Fruit fly (Drosophila melanogaster) whole organism, adult: ENCODE data around the gene CG18530.

Experiments used
- CG14711 ChIP-seq: fragments of 200-800 bp; sonication (Bioruptor generic); optimal IDR thresholded peaks from 2 replicates; lab custom pipeline; 2018; ENCODE audit warnings: missing biosample characterization, mild to moderate bottlenecking, missing genetic modification characterization, moderate library complexity
- CG5204 ChIP-seq: fragments of 200-800 bp; sonication (Bioruptor generic); optimal IDR thresholded peaks from 2 replicates; lab custom pipeline; 2016; ENCODE audit warnings: missing biosample characterization, missing genetic modification characterization
- CG7045 ChIP-seq: fragments of 200-800 bp; sonication (Bioruptor generic); optimal IDR thresholded peaks from 2 replicates; lab custom pipeline; 2017; ENCODE audit warnings: missing biosample characterization, mild to moderate bottlenecking, missing genetic modification characterization
- Clk ChIP-seq: fragments of 200-800 bp; sonication (Bioruptor generic); optimal IDR thresholded peaks from 2 replicates; lab custom pipeline; 2017; ENCODE audit warnings: missing biosample characterization, missing genetic modification characterization
- Hr96 ChIP-seq: fragments of 200-800 bp; sonication (Bioruptor generic); optimal IDR thresholded peaks from 2 replicates; lab custom pipeline; 2016; ENCODE audit warnings: missing biosample characterization, missing genetic modification characterization
- bab1 ChIP-seq: fragments of 200-800 bp; sonication (Bioruptor generic); optimal IDR thresholded peaks from 3 replicates; lab custom pipeline; 2019; ENCODE audit warnings: missing biosample characterization, mild to moderate bottlenecking, missing genetic modification characterization, moderate library complexity
- cnc ChIP-seq, 2 experiments: fragments of >200 bp; optimal IDR thresholded peaks; 2 replicates each; lab custom pipeline; 2017
- kay ChIP-seq: fragments of 200-800 bp; sonication (Bioruptor generic); peaks from one replicate; lab custom pipeline; 2016; ENCODE audit warnings: missing biosample characterization, missing genetic modification characterization, borderline replicate concordance
- ovo ChIP-seq: fragments of 200-800 bp; sonication (Bioruptor generic); optimal IDR thresholded peaks from 2 replicates; lab custom pipeline; 2016; ENCODE audit warnings: missing biosample characterization, missing genetic modification characterization
- pad ChIP-seq: fragments of 200-800 bp; sonication (Bioruptor generic); optimal IDR thresholded peaks from 3 replicates; lab custom pipeline; 2017; ENCODE audit warnings: missing biosample characterization, missing genetic modification characterization, mild to moderate bottlenecking, moderate library complexity, missing genetic modification reagents
- tj ChIP-seq: fragments of 200-800 bp; sonication (Bioruptor generic); optimal IDR thresholded peaks from 3 replicates; lab custom pipeline; 2017; ENCODE audit warnings: missing biosample characterization, mild to moderate bottlenecking, missing genetic modification characterization, moderate library complexity
- toe ChIP-seq: fragments of 200-800 bp; sonication (Bioruptor generic); optimal IDR thresholded peaks from 2 replicates; lab custom pipeline; 2016; ENCODE audit warnings: missing biosample characterization, missing genetic modification characterization

DNA sequence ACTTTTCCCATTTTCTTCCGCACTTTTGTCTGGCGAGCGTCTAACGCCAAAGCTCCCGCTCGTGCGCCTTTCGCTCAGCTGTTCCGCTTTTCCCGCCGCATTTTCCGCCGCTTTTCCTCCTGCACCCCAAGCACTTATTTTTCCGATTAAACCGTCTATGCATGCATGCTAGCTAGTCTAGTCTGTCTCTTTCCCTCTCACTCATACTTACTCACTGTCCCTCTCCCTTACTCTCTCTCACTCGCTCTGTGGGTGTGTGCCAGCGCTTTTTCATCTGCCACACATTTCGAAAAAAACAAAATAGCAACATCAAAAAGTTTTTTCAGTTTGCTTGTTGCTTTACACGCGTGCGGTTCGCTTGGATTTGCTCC is 21.1 kb downstream of the CG18530 start, which contains the start of gene CG6225:
- TF ChIP-seq pad (GFP tag; lab: Kevin White, UChicago) (no peak), tj (GFP tag; lab: Kevin White, UChicago) (no peak), Hr96 (GFP tag; lab: Kevin White, UChicago) (no peak), Clk (GFP tag; lab: Kevin White, UChicago) (no peak), CG14711 (tag; lab: Kevin White, UChicago) (no peak), toe (GFP tag; lab: Kevin White, UChicago) (no peak), CG7045 (GFP tag; lab: Kevin White, UChicago) (no peak), cnc (optimal IDR thresholded peaks at IDR 0.05; lab: Kevin White, UChicago) (no peak), CG5204 (GFP tag; lab: Kevin White, UChicago) (no peak), ovo (GFP tag; lab: Kevin White, UChicago) (no peak), kay (GFP tag; lab: Kevin White, UChicago) (no peak), bab1 (GFP tag; lab: Kevin White, UChicago) (no peak)
